Worm (Caenorhabditis elegans): Measurements from ENCODE around the gene F16B4.6.
A peak's percentile ranks its signal among the peaks of the same experiment; 100 is the strongest.

- TF ChIP-seq lin-13 (GFP tag; optimal IDR thresholded peaks at IDR 0.05) (no peak), fos-1 (tag; optimal IDR thresholded peaks at IDR 0.05) (peak; percentile 25)
Measured at ce11 chrV:1541786-1542185, 45.2 kb upstream of the F16B4.6 start, which contains the start of gene oac-31.
